Worm (Caenorhabditis elegans) whole organism, young adult: ENCODE data around the gene pinn-1.

Experiments used
- D2030.7 ChIP-seq: fragments of 200-800 bp; sonication (Bioruptor generic); IDR thresholded peaks from 2 replicates; pipeline ENCODE4 v1.3.6; 2022; ENCODE audit warnings: missing genetic modification reagents, missing genetic modification characterization, missing compliant biosample characterization
- F10E7.11 ChIP-seq: sonication (generic microtip); optimal IDR thresholded peaks from 2 replicates; lab custom pipeline; 2017; ENCODE audit warnings: mild to moderate bottlenecking, missing genetic modification characterization, moderate library complexity, missing compliant biosample characterization
- F23B12.7 ChIP-seq: sonication (generic microtip); optimal IDR thresholded peaks from 2 replicates; lab custom pipeline; 2017; ENCODE audit warnings: missing genetic modification characterization, mild to moderate bottlenecking, missing compliant biosample characterization, antibody characterized with exemption, moderate library complexity; ENCODE audit not compliant: insufficient read depth
- F33H1.4 ChIP-seq: fragments of 200-800 bp; sonication (Bioruptor generic); IDR thresholded peaks from 2 replicates; pipeline ENCODE4 v1.3.6; 2022; ENCODE audit warnings: missing genetic modification reagents, missing genetic modification characterization, missing compliant biosample characterization
- F52B5.7 ChIP-seq: sonication (generic microtip); optimal IDR thresholded peaks from 2 replicates; lab custom pipeline; 2016; ENCODE audit warnings: mild to moderate bottlenecking, missing genetic modification characterization, missing compliant biosample characterization
- F55B11.4 ChIP-seq: sonication (generic microtip); optimal IDR thresholded peaks from 2 replicates; lab custom pipeline; 2016; ENCODE audit warnings: missing compliant biosample characterization, missing genetic modification characterization, borderline replicate concordance; ENCODE audit not compliant: insufficient read depth
- Y53F4B.3 ChIP-seq: fragments of 200-800 bp; sonication (Bioruptor generic); IDR thresholded peaks from 2 replicates; pipeline ENCODE4 v1.3.6; 2022; ENCODE audit warnings: missing genetic modification reagents, missing genetic modification characterization, missing compliant biosample characterization
- Y95B8A.8 ChIP-seq: fragments of 200-800 bp; sonication (Bioruptor generic); IDR thresholded peaks from 2 replicates; pipeline ENCODE4 v1.3.6; 2022; ENCODE audit warnings: missing genetic modification reagents, missing genetic modification characterization, missing compliant biosample characterization
- athp-1 ChIP-seq: sonication (generic microtip); optimal IDR thresholded peaks from 2 replicates; lab custom pipeline; 2017; ENCODE audit warnings: mild to moderate bottlenecking, missing genetic modification characterization, missing compliant biosample characterization
- attf-3 ChIP-seq: fragments of 200-800 bp; sonication (Bioruptor generic); conservative IDR thresholded peaks from 2 replicates; pipeline ENCODE4 v1.3.6; 2022; ENCODE audit warnings: missing genetic modification reagents, missing genetic modification characterization, missing compliant biosample characterization
- attf-6 ChIP-seq: fragments of 200-800 bp; sonication (Bioruptor generic); IDR thresholded peaks from 2 replicates; pipeline ENCODE4 v1.3.6; 2022; ENCODE audit warnings: missing genetic modification reagents, missing genetic modification characterization, missing compliant biosample characterization
- cebp-1 ChIP-seq, 2 experiments: fragments of 200-800 bp in 1 of 2; sonication (Bioruptor generic) in 1 of 2; sonication (generic microtip) in 1 of 2; IDR thresholded peaks in 1 of 2; optimal IDR thresholded peaks in 1 of 2; 2 replicates each; pipeline versions ENCODE4 v1.3.6 to Lab custom; 2017 to 2022; ENCODE audit warnings: missing compliant biosample characterization in 2 of 2, missing genetic modification characterization in 2 of 2, mild to moderate bottlenecking in 1 of 2, missing genetic modification reagents in 1 of 2, moderate library complexity in 1 of 2
- ceh-79 ChIP-seq: sonication (generic microtip); optimal IDR thresholded peaks from 2 replicates; lab custom pipeline; 2017; ENCODE audit warnings: mild to moderate bottlenecking, missing genetic modification characterization, missing compliant biosample characterization
- efl-1 ChIP-seq: fragments of 150-350 bp; optimal IDR thresholded peaks from 2 replicates; lab custom pipeline; 2014; ENCODE audit warnings: missing biosample characterization, missing genetic modification reagents, missing genetic modification characterization
- egl-44 ChIP-seq: fragments of 200-800 bp; sonication (Bioruptor generic); IDR thresholded peaks from 2 replicates; pipeline ENCODE4 v1.3.6; 2022; ENCODE audit warnings: missing genetic modification reagents, missing genetic modification characterization, missing compliant biosample characterization
- egrh-3 ChIP-seq: fragments of 200-800 bp; sonication (Bioruptor generic); IDR thresholded peaks from 2 replicates; pipeline ENCODE4 v1.3.6; 2022; ENCODE audit warnings: missing genetic modification reagents, missing genetic modification characterization, missing compliant biosample characterization
- ekl-4 ChIP-seq: fragments of 200-800 bp; sonication (Bioruptor generic); IDR thresholded peaks from 2 replicates; pipeline ENCODE4 v1.3.6; 2022; ENCODE audit warnings: missing genetic modification reagents, missing genetic modification characterization, missing compliant biosample characterization
- gei-17 ChIP-seq: fragments of 200-800 bp; sonication (Bioruptor generic); optimal IDR thresholded peaks from 2 replicates; lab custom pipeline; 2018; ENCODE audit warnings: mild to moderate bottlenecking, missing genetic modification characterization, missing compliant biosample characterization
- hmg-1.2 ChIP-seq: fragments of 200-800 bp; sonication (Bioruptor generic); IDR thresholded peaks from 2 replicates; pipeline ENCODE4 v1.3.6; 2022; ENCODE audit warnings: missing genetic modification reagents, missing genetic modification characterization, missing compliant biosample characterization
- hsf-1 ChIP-seq: fragments of 200-800 bp; sonication (Bioruptor generic); IDR thresholded peaks from 2 replicates; pipeline ENCODE4 v1.3.6; 2022; ENCODE audit warnings: missing genetic modification reagents, missing genetic modification characterization, missing compliant biosample characterization
- lag-1 ChIP-seq: fragments of 200-800 bp; sonication (Bioruptor generic); IDR thresholded peaks from 2 replicates; pipeline ENCODE4 v1.3.6; 2022; ENCODE audit warnings: missing genetic modification reagents, missing genetic modification characterization, missing compliant biosample characterization
- let-526 ChIP-seq: fragments of 200-800 bp; sonication (Bioruptor generic); IDR thresholded peaks from 2 replicates; pipeline ENCODE4 v1.3.6; 2022; ENCODE audit warnings: missing genetic modification reagents, missing genetic modification characterization, missing compliant biosample characterization
- lir-1 ChIP-seq: fragments of 200-800 bp; sonication (Bioruptor generic); conservative IDR thresholded peaks from 2 replicates; pipeline ENCODE4 v1.3.6; 2022; ENCODE audit warnings: missing genetic modification reagents, missing genetic modification characterization, missing compliant biosample characterization
- lsy-27 ChIP-seq: sonication (generic microtip); optimal IDR thresholded peaks from 2 replicates; lab custom pipeline; 2017; ENCODE audit warnings: missing genetic modification characterization, mild to moderate bottlenecking, missing compliant biosample characterization, antibody characterized with exemption, missing genotype, borderline replicate concordance; ENCODE audit not compliant: insufficient read depth
- madf-10 ChIP-seq: sonication (generic microtip); optimal IDR thresholded peaks from 2 replicates; lab custom pipeline; 2016; ENCODE audit warnings: mild to moderate bottlenecking, missing genetic modification characterization, missing compliant biosample characterization
- madf-3 ChIP-seq: fragments of 200-800 bp; sonication (Bioruptor generic); IDR thresholded peaks from 2 replicates; pipeline ENCODE4 v1.3.6; 2022; ENCODE audit warnings: missing genetic modification reagents, missing genetic modification characterization, missing compliant biosample characterization
- mcd-1 ChIP-seq: fragments of 200-800 bp; sonication (Bioruptor generic); IDR thresholded peaks from 2 replicates; pipeline ENCODE4 v1.3.6; 2022; ENCODE audit warnings: missing genetic modification reagents, missing genetic modification characterization, missing compliant biosample characterization
- mxl-1 ChIP-seq: sonication (generic microtip); optimal IDR thresholded peaks from 2 replicates; lab custom pipeline; 2016; ENCODE audit warnings: missing genetic modification characterization, missing compliant biosample characterization
- nfyb-1 ChIP-seq: fragments of 200-800 bp; sonication (Bioruptor generic); IDR thresholded peaks from 2 replicates; pipeline ENCODE4 v1.3.6; 2022; ENCODE audit warnings: missing genetic modification reagents, missing genetic modification characterization, missing compliant biosample characterization
- nhr-27 ChIP-seq: fragments of 200-800 bp; sonication (Bioruptor generic); optimal IDR thresholded peaks from 2 replicates; lab custom pipeline; 2018; ENCODE audit warnings: mild to moderate bottlenecking, missing genetic modification characterization, moderate library complexity, missing compliant biosample characterization
- nhr-80 ChIP-seq: sonication (generic microtip); optimal IDR thresholded peaks from 2 replicates; lab custom pipeline; 2016; ENCODE audit warnings: missing genetic modification characterization, missing compliant biosample characterization
- pha-4 ChIP-seq: fragments of 150-350 bp; sonication (generic microtip); optimal IDR thresholded peaks from 2 replicates; lab custom pipeline; 2014; ENCODE audit warnings: missing biosample characterization, missing genetic modification reagents, missing genetic modification characterization
- sdz-38 ChIP-seq: sonication (generic microtip); optimal IDR thresholded peaks from 2 replicates; lab custom pipeline; 2016; ENCODE audit warnings: missing genotype, missing genetic modification characterization, missing compliant biosample characterization
- sea-2 ChIP-seq: fragments of 200-800 bp; sonication (Bioruptor generic); IDR thresholded peaks from 2 replicates; pipeline ENCODE4 v1.3.6; 2022; ENCODE audit warnings: missing genetic modification characterization, missing compliant biosample characterization
- somi-1 ChIP-seq: fragments of 200-800 bp; sonication (Bioruptor generic); optimal IDR thresholded peaks from 2 replicates; lab custom pipeline; 2018; ENCODE audit warnings: mild to moderate bottlenecking, missing genetic modification characterization, missing compliant biosample characterization
- xnd-1 ChIP-seq: sonication (generic microtip); optimal IDR thresholded peaks from 2 replicates; lab custom pipeline; 2016; ENCODE audit warnings: missing genotype, missing genetic modification reagents, missing genetic modification characterization, missing compliant biosample characterization
- zfh-2 ChIP-seq: fragments of 200-800 bp; sonication (Bioruptor generic); conservative IDR thresholded peaks from 2 replicates; pipeline ENCODE4 v1.3.6; 2022; ENCODE audit warnings: missing genetic modification reagents, missing genetic modification characterization, missing compliant biosample characterization
- ztf-18 ChIP-seq: sonication (generic microtip); optimal IDR thresholded peaks from 2 replicates; lab custom pipeline; 2016; ENCODE audit warnings: missing genotype, mild to moderate bottlenecking, missing genetic modification characterization, missing compliant biosample characterization

Gene pinn-1

DNA sequence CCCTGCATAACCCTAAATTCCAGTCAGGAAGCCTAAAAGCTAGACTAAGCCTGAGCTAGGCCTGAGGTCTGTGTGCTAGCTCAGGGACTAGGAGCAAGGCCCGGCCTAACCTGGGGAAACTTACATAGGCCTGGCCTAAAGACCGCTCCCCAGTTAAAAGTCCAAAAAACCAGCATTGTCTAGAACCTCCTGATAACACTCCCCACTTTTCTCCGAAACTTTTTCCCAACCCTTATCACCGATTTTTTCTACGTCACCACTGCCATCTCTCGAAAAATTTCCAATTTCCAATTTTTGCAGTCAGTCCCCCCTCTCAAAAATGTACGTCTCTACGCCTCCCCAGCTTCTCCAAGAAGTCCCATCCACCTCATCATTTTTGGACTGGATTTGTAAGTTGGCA, 34.8 kb upstream of the pinn-1 start, which contains the start of gene ZK355.2:
Gene ZK355.2 (plus strand): TSS at position 301 of the 400 bp plus-strand sequence.
- TF ChIP-seq attf-3 (GFP tag; lab: Robert Waterston, UW) = 0 out of 2 replicates have a peak, but pooled peaks have one; percentile 38
- TF ChIP-seq nhr-80 (tag; lab: Kevin White, UChicago) = peak; percentile 16
- no peak for TF ChIP-seq ceh-79 (tag; lab: Kevin White, UChicago)
- TF ChIP-seq, all 124 proteins: peak for 2

ce11 chrII:2922782-2923181, 34.0 kb upstream of the pinn-1 start:
- TF ChIP-seq hmg-1.2 (GFP tag; lab: Robert Waterston, UW) (peak; percentile 93), somi-1 (GFP tag; lab: Kevin White, UChicago) (no peak), sea-2 (GFP tag; lab: Robert Waterston, UW) (no peak), let-526 (GFP tag; lab: Robert Waterston, UW) (no peak), egl-44 (GFP tag; lab: Robert Waterston, UW) (no peak), hsf-1 (0 out of 2 replicates have a peak, but pooled peaks have one; percentile 6), Y53F4B.3 (GFP tag; lab: Robert Waterston, UW) (no peak), F23B12.7 (tag; lab: Kevin White, UChicago) (no peak), mcd-1 (GFP tag; lab: Robert Waterston, UW) (0 out of 2 replicates have a peak, but pooled peaks have one; percentile 35), attf-6 (GFP tag; lab: Robert Waterston, UW) (no peak), sdz-38 (tag; lab: Kevin White, UChicago) (no peak), Y95B8A.8 (GFP tag; lab: Robert Waterston, UW) (0 out of 2 replicates have a peak, but pooled peaks have one; percentile 0), nfyb-1 (GFP tag; lab: Robert Waterston, UW) (0 out of 2 replicates have a peak, but pooled peaks have one; percentile 37)

- 0 out of 2 replicates have a peak, but pooled peaks have one; percentile 31 for TF ChIP-seq madf-3
- no peak for TF ChIP-seq lag-1 (GFP tag; lab: Robert Waterston, UW)
- TF ChIP-seq nhr-80 (tag; lab: Kevin White, UChicago) = peak; percentile 63
- no peak for TF ChIP-seq F52B5.7 (tag; lab: Kevin White, UChicago)
- 0 out of 2 replicates have a peak, but pooled peaks have one; percentile 15 for TF ChIP-seq Y95B8A.8 (GFP tag; lab: Robert Waterston, UW)
- TF ChIP-seq cebp-1 (GFP tag; IDR thresholded peaks at IDR 0.05; lab: Robert Waterston, UW) = no peak
- peak; percentile 24 for TF ChIP-seq cebp-1 (tag; optimal IDR thresholded peaks at IDR 0.05; lab: Kevin White, UChicago)
These were observed 33.6 kb upstream of the pinn-1 start for ce11 chrII:2922359-2922758.

DNA sequence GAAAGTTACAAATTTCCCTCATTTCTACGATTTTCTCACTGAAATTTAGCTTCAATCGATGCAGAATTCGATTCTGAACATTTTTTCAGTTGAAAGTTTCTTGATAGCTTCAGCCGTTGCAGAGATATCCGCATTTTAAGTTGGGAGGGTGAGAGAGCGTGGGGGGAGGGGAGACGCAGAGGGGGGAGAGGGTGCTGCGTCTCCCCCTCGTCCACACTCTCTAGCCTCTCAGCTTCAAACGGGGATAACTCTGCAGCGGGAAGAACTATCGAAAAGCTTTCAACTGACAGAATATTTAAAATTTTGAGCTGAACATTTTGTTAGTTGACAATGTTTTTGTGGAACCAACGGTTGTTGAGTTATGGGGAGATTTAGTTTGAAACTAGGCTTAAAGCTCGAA, 33.1 kb upstream of the pinn-1 start:
- TF ChIP-seq egrh-3 = peak; percentile 45; the same call in 1 of the 2 replicates
- peak; percentile 90 for TF ChIP-seq hmg-1.2 (GFP tag; lab: Robert Waterston, UW)
- TF ChIP-seq mcd-1 (GFP tag; lab: Robert Waterston, UW) = 0 out of 2 replicates have a peak, but pooled peaks have one; percentile 12
- no peak for TF ChIP-seq nhr-27
- peak; percentile 79 for TF ChIP-seq zfh-2 (GFP tag; lab: Robert Waterston, UW)
- TF ChIP-seq lsy-27 = no peak

ce11 chrII:2920817-2921458, 32.1 kb upstream of the pinn-1 start:
- TF ChIP-seq F33H1.4 (GFP tag; lab: Robert Waterston, UW) = peak; percentile 89
- TF ChIP-seq Y53F4B.3 (GFP tag; lab: Robert Waterston, UW) = no peak
- TF ChIP-seq lag-1 (GFP tag; lab: Robert Waterston, UW) = no peak
- peak; percentile 96 for TF ChIP-seq xnd-1 (tag; lab: Kevin White, UChicago)
- TF ChIP-seq pha-4 (tag; lab: Kevin White, UChicago) = no peak
- peak; percentile 48 for TF ChIP-seq mxl-1 (tag; lab: Kevin White, UChicago)
- TF ChIP-seq madf-10 (tag; lab: Kevin White, UChicago) = no peak
- TF ChIP-seq ekl-4 = 0 out of 2 replicates have a peak, but pooled peaks have one; percentile 68
- TF ChIP-seq efl-1 (GFP tag; lab: Kevin White, UChicago) = peak; percentile 81
- TF ChIP-seq athp-1 = peak; percentile 86
- TF ChIP-seq gei-17 (GFP tag; lab: Kevin White, UChicago) = peak; percentile 44
- TF ChIP-seq nfyb-1 (GFP tag; lab: Robert Waterston, UW) = no peak; the same call in 1 of the 2 replicates
- peak; percentile 37 for TF ChIP-seq F10E7.11 (tag; lab: Kevin White, UChicago)
- TF ChIP-seq lir-1 (GFP tag; lab: Robert Waterston, UW) = peak; percentile 7; the same call in 1 of the 2 replicates
- TF ChIP-seq cebp-1 (GFP tag; IDR thresholded peaks at IDR 0.05; lab: Robert Waterston, UW) = peak; percentile 84
- TF ChIP-seq cebp-1 (tag; optimal IDR thresholded peaks at IDR 0.05; lab: Kevin White, UChicago) = peak; percentile 93
- no peak for TF ChIP-seq somi-1 (GFP tag; lab: Kevin White, UChicago)
- TF ChIP-seq ztf-18 (tag; lab: Kevin White, UChicago) = peak; percentile 31
- TF ChIP-seq F55B11.4 (tag; lab: Kevin White, UChicago) = no peak
- TF ChIP-seq D2030.7 = peak; percentile 61
